Worm (Caenorhabditis elegans) whole organism, L4 larva: Measurements from ENCODE around the gene zig-11.

Experiments
- D1046.2 ChIP-seq: fragments of 200-800 bp; sonication (Bioruptor generic); IDR thresholded peaks from 2 replicates; pipeline ENCODE4 v1.3.6; 2022; ENCODE audit warnings: missing genetic modification characterization, missing compliant biosample characterization
- F10B5.3 ChIP-seq: sonication (generic microtip); optimal IDR thresholded peaks from 2 replicates; lab custom pipeline; 2016; ENCODE audit warnings: mild to moderate bottlenecking, missing genetic modification characterization, missing compliant biosample characterization
- F26F4.8 ChIP-seq: fragments of 200-800 bp; sonication (Bioruptor generic); conservative IDR thresholded peaks from 2 replicates; pipeline ENCODE4 v1.3.6; 2022; ENCODE audit warnings: missing genetic modification characterization, missing compliant biosample characterization
- F49E8.2 ChIP-seq: sonication (generic microtip); optimal IDR thresholded peaks from 2 replicates; lab custom pipeline; 2016; ENCODE audit warnings: missing compliant biosample characterization, mild to moderate bottlenecking, missing genetic modification characterization, borderline replicate concordance
- T26A8.4 ChIP-seq: fragments of 200-800 bp; sonication (Bioruptor generic); IDR thresholded peaks from 2 replicates; pipeline ENCODE4 v1.3.6; 2022; ENCODE audit warnings: missing genetic modification characterization, missing compliant biosample characterization
- Y48G9A.11 ChIP-seq: fragments of 200-800 bp; sonication (Bioruptor generic); IDR thresholded peaks from 2 replicates; pipeline ENCODE4 v1.3.6; 2022; ENCODE audit warnings: missing genetic modification reagents, missing genetic modification characterization, missing compliant biosample characterization
- ZK546.5 ChIP-seq, 2 experiments: sonication (generic microtip); optimal IDR thresholded peaks; 2 replicates each; lab custom pipeline; 2017; ENCODE audit warnings: missing biosample characterization in 2 of 2, missing genetic modification characterization in 2 of 2
- aha-1 ChIP-seq: fragments of 150-350 bp; peaks from one replicate; lab custom pipeline; 2014; ENCODE audit warnings: missing biosample characterization, missing genetic modification characterization
- ceh-28 ChIP-seq: fragments of 150-350 bp; optimal IDR thresholded peaks from 2 replicates; lab custom pipeline; 2014; ENCODE audit warnings: missing biosample characterization, missing genetic modification reagents, missing genetic modification characterization
- ceh-82 ChIP-seq: sonication (generic microtip); optimal IDR thresholded peaks from 2 replicates; lab custom pipeline; 2017; ENCODE audit warnings: missing biosample characterization, missing genetic modification characterization
- cey-2 ChIP-seq: sonication (generic microtip); optimal IDR thresholded peaks from 3 replicates; lab custom pipeline; 2017; ENCODE audit warnings: missing genetic modification characterization, mild to moderate bottlenecking, missing compliant biosample characterization, antibody characterized with exemption, borderline replicate concordance; ENCODE audit not compliant: insufficient read depth
- daf-12 ChIP-seq: fragments of 150-350 bp; optimal IDR thresholded peaks from 2 replicates; lab custom pipeline; 2014; ENCODE audit warnings: missing biosample characterization, missing genetic modification reagents, missing genetic modification characterization
- daf-19 ChIP-seq: fragments of 200-800 bp; sonication (Bioruptor generic); conservative IDR thresholded peaks from 2 replicates; pipeline ENCODE4 v1.3.6; 2022; ENCODE audit warnings: missing genetic modification characterization, missing compliant biosample characterization
- dpl-1 ChIP-seq: fragments of 150-350 bp; optimal IDR thresholded peaks from 2 replicates; lab custom pipeline; 2014; ENCODE audit warnings: missing biosample characterization, missing genetic modification reagents, missing genetic modification characterization
- dve-1 ChIP-seq: sonication (generic microtip); optimal IDR thresholded peaks from 2 replicates; lab custom pipeline; 2017; ENCODE audit warnings: antibody characterized with exemption, mild to moderate bottlenecking, missing genetic modification characterization, missing compliant biosample characterization; ENCODE audit not compliant: insufficient read depth
- egl-43 ChIP-seq: fragments of 200-800 bp; sonication (Bioruptor generic); IDR thresholded peaks from 2 replicates; pipeline ENCODE4 v1.3.6; 2022; ENCODE audit warnings: missing genetic modification reagents, missing genetic modification characterization, missing compliant biosample characterization
- fos-1 ChIP-seq: fragments of 150-350 bp; optimal IDR thresholded peaks from 2 replicates; lab custom pipeline; 2014; ENCODE audit warnings: missing biosample characterization, missing genetic modification characterization
- gei-8 ChIP-seq: fragments of 200-800 bp; sonication (Bioruptor generic); optimal IDR thresholded peaks from 2 replicates; lab custom pipeline; 2018; ENCODE audit warnings: mild to moderate bottlenecking, missing genetic modification characterization, missing compliant biosample characterization
- hlh-30 ChIP-seq: sonication (generic microtip); optimal IDR thresholded peaks from 2 replicates; lab custom pipeline; 2017; ENCODE audit warnings: antibody characterized with exemption, mild to moderate bottlenecking, missing genetic modification characterization, missing compliant biosample characterization; ENCODE audit not compliant: insufficient read depth
- jun-1 ChIP-seq: fragments of 150-350 bp; optimal IDR thresholded peaks from 2 replicates; lab custom pipeline; 2014; ENCODE audit warnings: missing biosample characterization, missing genetic modification reagents, missing genetic modification characterization
- lim-7 ChIP-seq: fragments of 200-800 bp; sonication (Bioruptor generic); IDR thresholded peaks from 2 replicates; pipeline ENCODE4 v1.3.6; 2022; ENCODE audit warnings: missing genetic modification characterization, missing compliant biosample characterization
- lin-1 ChIP-seq: fragments of 200-800 bp; sonication (Bioruptor generic); IDR thresholded peaks from 2 replicates; pipeline ENCODE4 v1.3.6; 2022; ENCODE audit warnings: missing genetic modification reagents, missing genetic modification characterization, missing compliant biosample characterization
- lin-13 ChIP-seq: fragments of 150-350 bp; optimal IDR thresholded peaks from 2 replicates; lab custom pipeline; 2014; ENCODE audit warnings: missing biosample characterization, missing genetic modification reagents, missing genetic modification characterization
- lin-15B ChIP-seq: fragments of 150-350 bp; sonication (generic microtip); optimal IDR thresholded peaks from 3 replicates; lab custom pipeline; 2014; ENCODE audit warnings: missing biosample characterization, missing genetic modification characterization
- lin-39 ChIP-seq: fragments of 150-350 bp; optimal IDR thresholded peaks from 2 replicates; lab custom pipeline; 2014; ENCODE audit warnings: missing biosample characterization, missing genetic modification reagents, missing genetic modification characterization
- lir-3 ChIP-seq: sonication (generic microtip); optimal IDR thresholded peaks from 2 replicates; lab custom pipeline; 2016; ENCODE audit warnings: mild to moderate bottlenecking, missing genetic modification characterization, missing compliant biosample characterization
- mep-1 ChIP-seq: fragments of 150-350 bp; sonication (generic microtip); optimal IDR thresholded peaks from 3 replicates; lab custom pipeline; 2014; ENCODE audit warnings: missing biosample characterization, missing genetic modification characterization
- mes-2 ChIP-seq: sonication (generic microtip); optimal IDR thresholded peaks from 2 replicates; lab custom pipeline; 2016; ENCODE audit warnings: missing genotype, mild to moderate bottlenecking, missing genetic modification characterization, missing compliant biosample characterization; ENCODE audit not compliant: poor library complexity, severe bottlenecking
- mxl-2 ChIP-seq: fragments of 200-800 bp; sonication (Bioruptor generic); conservative IDR thresholded peaks from 2 replicates; pipeline ENCODE4 v1.3.6; 2022; ENCODE audit warnings: missing genetic modification reagents, missing genetic modification characterization, missing compliant biosample characterization
- nhr-10 ChIP-seq: fragments of 150-350 bp; optimal IDR thresholded peaks from 2 replicates; lab custom pipeline; 2014; ENCODE audit warnings: missing biosample characterization, missing genetic modification characterization
- nhr-11 ChIP-seq: fragments of 150-350 bp; optimal IDR thresholded peaks from 2 replicates; lab custom pipeline; 2014; ENCODE audit warnings: missing biosample characterization, missing genetic modification characterization
- nhr-48 ChIP-seq: sonication (generic microtip); optimal IDR thresholded peaks from 2 replicates; lab custom pipeline; 2016; ENCODE audit warnings: mild to moderate bottlenecking, missing genetic modification characterization, missing compliant biosample characterization
- nhr-6 ChIP-seq: fragments of 150-350 bp; optimal IDR thresholded peaks from 2 replicates; lab custom pipeline; 2014; ENCODE audit warnings: missing biosample characterization, missing genetic modification characterization
- nhr-76 ChIP-seq: fragments of 150-350 bp; optimal IDR thresholded peaks from 2 replicates; lab custom pipeline; 2014; ENCODE audit warnings: missing biosample characterization, missing genetic modification characterization
- pha-4 ChIP-seq, 2 experiments: fragments of 150-350 bp in 1 of 2; fragments of 200-800 bp in 1 of 2; sonication (Bioruptor generic) in 1 of 2; IDR thresholded peaks in 1 of 2; optimal IDR thresholded peaks in 1 of 2; 2 replicates each; pipeline versions ENCODE4 v1.3.6 to Lab custom; 2014 to 2022; ENCODE audit warnings: missing genetic modification characterization in 2 of 2, missing genetic modification reagents in 2 of 2, missing biosample characterization in 1 of 2, missing compliant biosample characterization in 1 of 2
- php-3 ChIP-seq: fragments of 200-800 bp; sonication (Bioruptor generic); IDR thresholded peaks from 2 replicates; pipeline ENCODE4 v1.3.6; 2022; ENCODE audit warnings: missing genetic modification reagents, missing genetic modification characterization, missing compliant biosample characterization
- pqm-1 ChIP-seq: sonication (generic microtip); optimal IDR thresholded peaks from 2 replicates; lab custom pipeline; 2017; ENCODE audit warnings: missing biosample characterization, missing genetic modification characterization
- saeg-2 ChIP-seq: fragments of 200-800 bp; sonication (Bioruptor generic); IDR thresholded peaks from 2 replicates; pipeline ENCODE4 v1.3.6; 2022; ENCODE audit warnings: missing genetic modification reagents, missing genetic modification characterization, missing compliant biosample characterization
- set-16 ChIP-seq: fragments of 200-800 bp; sonication (Bioruptor generic); IDR thresholded peaks from 2 replicates; pipeline ENCODE4 v1.3.6; 2022; ENCODE audit warnings: missing genetic modification reagents, missing genetic modification characterization, missing compliant biosample characterization
- skn-1 ChIP-seq: fragments of 150-350 bp; optimal IDR thresholded peaks from 2 replicates; lab custom pipeline; 2014; ENCODE audit warnings: missing biosample characterization, missing genetic modification characterization
- zag-1 ChIP-seq: fragments of 150-350 bp; optimal IDR thresholded peaks from 2 replicates; lab custom pipeline; 2014; ENCODE audit warnings: missing biosample characterization, missing genetic modification characterization
- zfp-3 ChIP-seq: fragments of 200-800 bp; sonication (Bioruptor generic); conservative IDR thresholded peaks from 2 replicates; pipeline ENCODE4 v1.3.6; 2022; ENCODE audit warnings: missing genetic modification reagents, missing genetic modification characterization, missing compliant biosample characterization
- zip-2 ChIP-seq: fragments of 150-350 bp; optimal IDR thresholded peaks from 2 replicates; lab custom pipeline; 2014; ENCODE audit warnings: missing biosample characterization, missing genetic modification characterization
- ztf-11 ChIP-seq: fragments of 150-350 bp; optimal IDR thresholded peaks from 2 replicates; lab custom pipeline; 2014; ENCODE audit warnings: missing biosample characterization, missing genetic modification characterization

The zig-11 gene

ce11 chrV:1927015-1927414 is 34.3 kb upstream of the zig-11 start, which contains the start of gene T06A1.5 (continued):
- TF ChIP-seq dve-1 (tag; lab: Kevin White, UChicago) = peak; percentile 66
- TF ChIP-seq daf-19 (GFP tag; lab: Robert Waterston, UW) = no peak
- TF ChIP-seq nhr-6 (tag; lab: Kevin White, UChicago) = no peak
- no peak for TF ChIP-seq Y48G9A.11 (GFP tag; lab: Robert Waterston, UW)

- TF ChIP-seq aha-1 = no peak
- no peak for TF ChIP-seq php-3 (GFP tag; lab: Robert Waterston, UW)
- TF ChIP-seq pqm-1 = no peak
- no peak for TF ChIP-seq daf-12 (tag; lab: Kevin White, UChicago)
- no peak for TF ChIP-seq lin-39 (tag; lab: Kevin White, UChicago)
- TF ChIP-seq cey-2 (tag; lab: Kevin White, UChicago) = no peak
- TF ChIP-seq lim-7 = no peak
- no peak for TF ChIP-seq ztf-11 (tag; lab: Kevin White, UChicago)
- no peak for TF ChIP-seq gei-8 (GFP tag; lab: Kevin White, UChicago)
- no peak for TF ChIP-seq set-16 (GFP tag; lab: Robert Waterston, UW)
- TF ChIP-seq lir-3 (tag; lab: Kevin White, UChicago) = no peak
- TF ChIP-seq ceh-28 (tag; lab: Kevin White, UChicago) = no peak
- no peak for TF ChIP-seq T26A8.4 (GFP tag; lab: Robert Waterston, UW)
Measured at ce11 chrV:1925487-1925886, 32.7 kb upstream of the zig-11 start, which contains the start of gene T06A1.1. Gene T06A1.1 (minus strand): TSS chrV:1925587.

- TF ChIP-seq mep-1 (tag; lab: Kevin White, UChicago) (no peak), nhr-11 (tag; lab: Kevin White, UChicago) (no peak), D1046.2 (GFP tag; lab: Robert Waterston, UW) (no peak), zag-1 (tag; lab: Kevin White, UChicago) (no peak), ceh-82 (tag; lab: Kevin White, UChicago) (no peak), gei-8 (GFP tag; lab: Kevin White, UChicago) (no peak), mxl-2 (no peak), zfp-3 (no peak)
Measured at ce11 chrV:1921321-1921720, 28.6 kb upstream of the zig-11 start, which contains the start of gene gst-37. Gene gst-37 (plus strand): TSS chrV:1921621.

- TF ChIP-seq zfp-3 (no peak), nhr-76 (tag; lab: Kevin White, UChicago) (no peak), fos-1 (tag; lab: Kevin White, UChicago) (no peak)
Measured at ce11 chrV:1920105-1920504, 27.4 kb upstream of the zig-11 start, which contains the start of gene Y32G9A.12. Gene Y32G9A.12 (minus strand): TSS chrV:1920205.

- no peak for TF ChIP-seq lin-15B
- TF ChIP-seq nhr-6 (tag; lab: Kevin White, UChicago) = no peak
- peak; percentile 34 for TF ChIP-seq dpl-1 (GFP tag; lab: Kevin White, UChicago)
- no peak for TF ChIP-seq saeg-2 (GFP tag; lab: Robert Waterston, UW)
- TF ChIP-seq F49E8.2 (tag; lab: Kevin White, UChicago) = peak; percentile 42
- TF ChIP-seq nhr-10 (tag; lab: Kevin White, UChicago) = no peak
- no peak for TF ChIP-seq ZK546.5 (tag; optimal IDR thresholded peaks at IDR 0.05; lab: Kevin White, UChicago)
- TF ChIP-seq skn-1 (tag; lab: Kevin White, UChicago) = no peak
- no peak for TF ChIP-seq egl-43 (GFP tag; lab: Robert Waterston, UW)
- TF ChIP-seq F10B5.3 = no peak
- TF ChIP-seq zip-2 (tag; lab: Kevin White, UChicago) = no peak
- TF ChIP-seq pha-4 (GFP tag; IDR thresholded peaks at IDR 0.05; lab: Robert Waterston, UW) = no peak
- no peak for TF ChIP-seq pha-4 (tag; optimal IDR thresholded peaks at IDR 0.05; lab: Kevin White, UChicago)
- no peak for TF ChIP-seq mes-2 (tag; lab: Kevin White, UChicago)
- TF ChIP-seq php-3 (GFP tag; lab: Robert Waterston, UW) = no peak
- peak; percentile 15 for TF ChIP-seq hlh-30 (tag; lab: Kevin White, UChicago)
- no peak for TF ChIP-seq F26F4.8
- TF ChIP-seq lin-1 (GFP tag; lab: Robert Waterston, UW) = no peak
- TF ChIP-seq cey-2 (tag; lab: Kevin White, UChicago) = no peak
- no peak for TF ChIP-seq nhr-48 (tag; lab: Kevin White, UChicago)
- TF ChIP-seq jun-1 (tag; lab: Kevin White, UChicago) = no peak
- no peak for TF ChIP-seq lin-13 (GFP tag; lab: Kevin White, UChicago)
Measured at ce11 chrV:1918030-1918559, 25.4 kb upstream of the zig-11 start, which contains the start of gene Y32G9A.2. Gene Y32G9A.2 (plus strand): TSS chrV:1918509.
